Fruit fly (Drosophila melanogaster): Measurements from ENCODE around the gene Dpck.
A peak's percentile ranks its signal among the peaks of the same experiment; 100 is the strongest.

DNA sequence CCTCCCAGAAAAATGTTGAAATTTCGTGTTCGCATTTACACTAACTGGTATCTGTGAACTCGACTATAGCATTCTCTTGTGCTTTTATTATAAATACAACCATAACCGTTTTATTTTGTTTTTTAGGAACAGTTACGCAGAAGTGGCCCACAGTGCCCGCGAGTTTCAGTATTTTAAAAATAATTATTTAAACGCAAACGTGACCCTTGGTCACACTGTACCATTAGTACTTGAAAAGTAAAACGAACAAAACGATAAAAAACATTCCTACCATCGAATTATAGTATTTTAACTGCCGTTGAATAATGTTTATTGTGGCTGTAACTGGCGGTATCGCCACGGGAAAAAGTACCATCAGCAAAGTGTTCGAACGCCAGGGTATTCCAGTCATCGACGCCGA is at the start of gene Dpck:
- TF ChIP-seq CG18262 (tag; optimal IDR thresholded peaks at IDR 0.05) = peak; percentile 28
- no peak for TF ChIP-seq H15 (GFP tag; IDR thresholded peaks at IDR 0.05)
- TF ChIP-seq tin (GFP tag; optimal IDR thresholded peaks at IDR 0.05) = peak; percentile 10
- TF ChIP-seq exex (tag; optimal IDR thresholded peaks at IDR 0.05) = no peak
- TF ChIP-seq CG1603 (tag; optimal IDR thresholded peaks at IDR 0.05) = peak; percentile 51
- TF ChIP-seq wek (GFP tag; optimal IDR thresholded peaks at IDR 0.05) = no peak
- no peak for TF ChIP-seq CG8089 (GFP tag; optimal IDR thresholded peaks at IDR 0.05)
- no peak for TF ChIP-seq dati (GFP tag; IDR thresholded peaks at IDR 0.05)

Data from whole organism, embryonic.